Fruit fly (Drosophila melanogaster) whole organism, adult: ENCODE data around the gene TTLL4A.

Source experiments
- CG12768 ChIP-seq: fragments of 200-800 bp; sonication (Bioruptor generic); optimal IDR thresholded peaks from 2 replicates; lab custom pipeline; 2017; ENCODE audit warnings: missing biosample characterization, missing genetic modification characterization, mild to moderate bottlenecking, moderate library complexity, missing genetic modification reagents
- CG14711 ChIP-seq: fragments of 200-800 bp; sonication (Bioruptor generic); optimal IDR thresholded peaks from 2 replicates; lab custom pipeline; 2018; ENCODE audit warnings: missing biosample characterization, mild to moderate bottlenecking, missing genetic modification characterization, moderate library complexity
- CG33017 ChIP-seq: fragments of 200-800 bp; sonication (Bioruptor generic); optimal IDR thresholded peaks from 2 replicates; lab custom pipeline; 2018; ENCODE audit warnings: missing biosample characterization, mild to moderate bottlenecking, missing genetic modification characterization, moderate library complexity
- CG5204 ChIP-seq: fragments of 200-800 bp; sonication (Bioruptor generic); optimal IDR thresholded peaks from 2 replicates; lab custom pipeline; 2016; ENCODE audit warnings: missing biosample characterization, missing genetic modification characterization
- CG7045 ChIP-seq: fragments of 200-800 bp; sonication (Bioruptor generic); optimal IDR thresholded peaks from 2 replicates; lab custom pipeline; 2017; ENCODE audit warnings: missing biosample characterization, mild to moderate bottlenecking, missing genetic modification characterization
- CG7101 ChIP-seq: fragments of 200-800 bp; sonication (Bioruptor generic); optimal IDR thresholded peaks from 2 replicates; lab custom pipeline; 2018; ENCODE audit warnings: missing biosample characterization, mild to moderate bottlenecking, missing genetic modification characterization, moderate library complexity
- Clk ChIP-seq: fragments of 200-800 bp; sonication (Bioruptor generic); optimal IDR thresholded peaks from 2 replicates; lab custom pipeline; 2017; ENCODE audit warnings: missing biosample characterization, missing genetic modification characterization
- Crg-1 ChIP-seq: fragments of 200-800 bp; sonication (Bioruptor generic); optimal IDR thresholded peaks from 2 replicates; lab custom pipeline; 2016; ENCODE audit warnings: missing biosample characterization, missing genetic modification characterization
- Hr96 ChIP-seq: fragments of 200-800 bp; sonication (Bioruptor generic); optimal IDR thresholded peaks from 2 replicates; lab custom pipeline; 2016; ENCODE audit warnings: missing biosample characterization, missing genetic modification characterization
- Mnt ChIP-seq: fragments of 200-800 bp; sonication (Bioruptor generic); optimal IDR thresholded peaks from 2 replicates; lab custom pipeline; 2016; ENCODE audit warnings: missing biosample characterization, mild to moderate bottlenecking, missing genetic modification characterization
- bab1 ChIP-seq: fragments of 200-800 bp; sonication (Bioruptor generic); optimal IDR thresholded peaks from 3 replicates; lab custom pipeline; 2019; ENCODE audit warnings: missing biosample characterization, mild to moderate bottlenecking, missing genetic modification characterization, moderate library complexity
- cic ChIP-seq: fragments of 200-800 bp; sonication (Bioruptor generic); optimal IDR thresholded peaks from 2 replicates; lab custom pipeline; 2017; ENCODE audit warnings: missing biosample characterization, mild to moderate bottlenecking, missing genetic modification characterization, moderate library complexity
- cnc ChIP-seq, 2 experiments: fragments of >200 bp; optimal IDR thresholded peaks; 2 replicates each; lab custom pipeline; 2017
- kay ChIP-seq: fragments of 200-800 bp; sonication (Bioruptor generic); peaks from one replicate; lab custom pipeline; 2016; ENCODE audit warnings: missing biosample characterization, missing genetic modification characterization, borderline replicate concordance
- pad ChIP-seq: fragments of 200-800 bp; sonication (Bioruptor generic); optimal IDR thresholded peaks from 3 replicates; lab custom pipeline; 2017; ENCODE audit warnings: missing biosample characterization, missing genetic modification characterization, mild to moderate bottlenecking, moderate library complexity, missing genetic modification reagents
- toe ChIP-seq: fragments of 200-800 bp; sonication (Bioruptor generic); optimal IDR thresholded peaks from 2 replicates; lab custom pipeline; 2016; ENCODE audit warnings: missing biosample characterization, missing genetic modification characterization

Gene TTLL4A

dm6 chr2L:11045467-11045914 lies 56.3 kb downstream of the TTLL4A start:
- TF ChIP-seq CG7045 (GFP tag; lab: Kevin White, UChicago) (no peak), kay (GFP tag; lab: Kevin White, UChicago) (peak; percentile 66), CG12768 (GFP tag; lab: Kevin White, UChicago) (no peak)

- TF ChIP-seq pad (no peak), cic (GFP tag; lab: Kevin White, UChicago) (no peak), CG12768 (GFP tag; lab: Kevin White, UChicago) (no peak), Crg-1 (GFP tag; lab: Kevin White, UChicago) (no peak), CG5204 (GFP tag; lab: Kevin White, UChicago) (no peak), CG14711 (no peak), CG33017 (tag; lab: Kevin White, UChicago) (no peak), bab1 (GFP tag; lab: Kevin White, UChicago) (no peak), CG7045 (GFP tag; lab: Kevin White, UChicago) (no peak), CG7101 (tag; lab: Kevin White, UChicago) (no peak), Hr96 (no peak), kay (GFP tag; lab: Kevin White, UChicago) (no peak), cnc (optimal IDR thresholded peaks at IDR 0.05; lab: Kevin White, UChicago) (no peak), Mnt (GFP tag; lab: Kevin White, UChicago) (no peak), Clk (GFP tag; lab: Kevin White, UChicago) (no peak), toe (GFP tag; lab: Kevin White, UChicago) (no peak)
Measured at dm6 chr2L:11046051-11046450, 56.9 kb downstream of the TTLL4A start.
